Worm (Caenorhabditis elegans): ENCODE measurements around the gene mig-2.

The mig-2 gene

ce11 chrX:11596876-11597275 is 48.5 kb downstream of the mig-2 start:
- peak; percentile 97 for TF ChIP-seq dsc-1 (tag; optimal IDR thresholded peaks at IDR 0.05)
- TF ChIP-seq egl-13 (tag; optimal IDR thresholded peaks at IDR 0.05): no peak
- TF ChIP-seq swsn-7 (tag; optimal IDR thresholded peaks at IDR 0.05): no peak
- TF ChIP-seq ama-1 (optimal IDR thresholded peaks at IDR 0.05): no peak
- peak; percentile 89 for TF ChIP-seq fkh-4 (tag; optimal IDR thresholded peaks at IDR 0.05; ENCODE audit: borderline replicate concordance)
- no peak for TF ChIP-seq ceh-8 (GFP tag; optimal IDR thresholded peaks at IDR 0.05)
- TF ChIP-seq ztf-11 (tag; optimal IDR thresholded peaks at IDR 0.05): no peak
- TF ChIP-seq nhr-71 (tag; optimal IDR thresholded peaks at IDR 0.05): no peak
- no peak for TF ChIP-seq zag-1 (tag; optimal IDR thresholded peaks at IDR 0.05)

ce11 chrX:11598839-11599238 is 50.4 kb downstream of the mig-2 start:
- TF ChIP-seq aha-1 (tag; optimal IDR thresholded peaks at IDR 0.05) (no peak), nhr-19 (GFP tag; conservative IDR thresholded peaks at IDR 0.05) (peak; percentile 29; the same call in 1 of the 2 replicates), tbx-2 (tag; optimal IDR thresholded peaks at IDR 0.05) (no peak), vab-15 (tag; optimal IDR thresholded peaks at IDR 0.05) (no peak), F16B12.6 (tag; optimal IDR thresholded peaks at IDR 0.05) (no peak), unc-62 (GFP tag; optimal IDR thresholded peaks at IDR 0.05) (no peak), nhr-77 (tag; optimal IDR thresholded peaks at IDR 0.05) (no peak), nhr-28 (tag; optimal IDR thresholded peaks at IDR 0.05) (no peak), unc-130 (tag; optimal IDR thresholded peaks at IDR 0.05) (no peak), nhr-47 (tag; optimal IDR thresholded peaks at IDR 0.05) (no peak), alr-1 (tag; optimal IDR thresholded peaks at IDR 0.05; ENCODE audit: borderline replicate concordance) (no peak), snu-23 (GFP tag; optimal IDR thresholded peaks at IDR 0.05) (peak; percentile 16), ceh-8 (GFP tag; optimal IDR thresholded peaks at IDR 0.05) (no peak), snpc-4 (tag; optimal IDR thresholded peaks at IDR 0.05) (no peak), blmp-1 (tag; optimal IDR thresholded peaks at IDR 0.05) (peak; percentile 6), nhr-20 (tag; optimal IDR thresholded peaks at IDR 0.05) (no peak), ceh-90 (tag; optimal IDR thresholded peaks at IDR 0.05) (no peak), rnt-1 (tag; optimal IDR thresholded peaks at IDR 0.05) (no peak), skn-1 (tag; optimal IDR thresholded peaks at IDR 0.05) (no peak), nhr-90 (tag; optimal IDR thresholded peaks at IDR 0.05; ENCODE audit: poor library complexity) (no peak), pqm-1 (tag; optimal IDR thresholded peaks at IDR 0.05) (no peak), lin-35 (GFP tag; optimal IDR thresholded peaks at IDR 0.05) (no peak), nhr-84 (tag; optimal IDR thresholded peaks at IDR 0.05) (no peak), ztf-11 (tag; optimal IDR thresholded peaks at IDR 0.05) (no peak), nhr-85 (tag) (peak; percentile 72), tlp-1 (tag; optimal IDR thresholded peaks at IDR 0.05) (no peak), zag-1 (tag; optimal IDR thresholded peaks at IDR 0.05) (no peak), ceh-88 (GFP tag; IDR thresholded peaks at IDR 0.05) (no peak), mdl-1 (tag; optimal IDR thresholded peaks at IDR 0.05) (no peak), irx-1 (tag; optimal IDR thresholded peaks at IDR 0.05) (no peak), lin-13 (GFP tag; optimal IDR thresholded peaks at IDR 0.05) (no peak), isw-1 (GFP tag; IDR thresholded peaks at IDR 0.05) (no peak), efl-3 (GFP tag; optimal IDR thresholded peaks at IDR 0.05) (no peak), ces-1 (GFP tag; optimal IDR thresholded peaks at IDR 0.05) (no peak), elt-3 (tag; optimal IDR thresholded peaks at IDR 0.05) (peak in 1 of 6 experiments; percentile 23), egl-27 (tag; optimal IDR thresholded peaks at IDR 0.05) (no peak), dpl-1 (GFP tag; optimal IDR thresholded peaks at IDR 0.05) (no peak), hlh-4 (tag; optimal IDR thresholded peaks at IDR 0.05) (no peak), grh-1 (GFP tag; IDR thresholded peaks at IDR 0.05) (no peak), mef-2 (tag; optimal IDR thresholded peaks at IDR 0.05) (no peak), lin-14 (GFP tag; optimal IDR thresholded peaks at IDR 0.05) (peak; percentile 57), nhr-71 (tag; optimal IDR thresholded peaks at IDR 0.05) (peak; percentile 22), C16A3.4 (tag; optimal IDR thresholded peaks at IDR 0.05) (no peak)

Data from whole organism, L1 larva.